Worm (Caenorhabditis elegans): ENCODE measurements around the gene dhs-11.
A peak's percentile ranks its signal among the peaks of the same experiment; 100 is the strongest.

dhs-11 gene

DNA sequence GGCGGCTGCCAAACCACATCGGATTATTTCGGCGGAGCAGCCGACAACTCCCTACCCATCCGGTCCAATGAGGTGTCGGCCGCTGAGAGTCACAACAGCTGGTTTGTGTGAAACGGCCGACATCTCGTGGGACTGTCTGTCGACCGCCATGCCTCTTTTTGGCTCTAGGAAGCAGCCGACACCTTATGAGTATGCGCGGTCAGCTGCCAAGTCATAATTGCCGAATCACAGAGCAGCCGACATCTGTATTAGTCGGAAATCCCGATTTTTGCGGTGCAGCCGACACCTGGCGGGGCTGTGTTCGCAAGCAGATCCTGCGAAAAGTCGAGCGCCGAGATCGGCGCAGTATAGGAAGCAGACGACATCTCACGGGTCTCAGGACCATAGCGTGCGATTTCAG, 50.6 kb downstream of the dhs-11 start:
- TF ChIP-seq set-16 (GFP tag; IDR thresholded peaks at IDR 0.05) = peak; percentile 63
- no peak for TF ChIP-seq daf-8 (GFP tag; IDR thresholded peaks at IDR 0.05)
- peak; percentile 30 for TF ChIP-seq aha-1 (tag)
- no peak for TF ChIP-seq F44E2.7 (GFP tag; IDR thresholded peaks at IDR 0.05)
- no peak for TF ChIP-seq F10B5.3 (tag; optimal IDR thresholded peaks at IDR 0.05)
- no peak for TF ChIP-seq snpc-4 (tag; optimal IDR thresholded peaks at IDR 0.05)
- TF ChIP-seq ceh-62 (tag; optimal IDR thresholded peaks at IDR 0.05) = no peak
- no peak for TF ChIP-seq nhr-25 (tag; optimal IDR thresholded peaks at IDR 0.05; ENCODE audit: borderline replicate concordance, insufficient read depth)
